Worm (Caenorhabditis elegans) whole organism, mixed stage, embryonic: Measurements from ENCODE around the gene C05G5.7.

Experiments
- elt-1 ChIP-seq: sonication (generic microtip); optimal IDR thresholded peaks from 2 replicates; lab custom pipeline; 2017; ENCODE audit warnings: missing genetic modification characterization, mild to moderate bottlenecking, missing compliant biosample characterization, antibody characterized with exemption, moderate library complexity, borderline replicate concordance; ENCODE audit not compliant: insufficient read depth
- ztf-11 ChIP-seq: fragments of 150-350 bp; optimal IDR thresholded peaks from 2 replicates; lab custom pipeline; 2014; ENCODE audit warnings: missing biosample characterization, missing genetic modification characterization

- TF ChIP-seq elt-1: no peak
- no peak for TF ChIP-seq ztf-11 (tag; lab: Kevin White, UChicago)
Measured at ce11 chrX:14737623-14738022, 6.0 kb downstream of the C05G5.7 start.
